Fruit fly (Drosophila melanogaster) whole organism, prepupa: Measurements from ENCODE around the gene FeCH.

ENCODE experiments used
- CG1621 ChIP-seq: fragments of 200-800 bp; sonication (Bioruptor generic); optimal IDR thresholded peaks from 3 replicates; lab custom pipeline; 2018; ENCODE audit warnings: missing biosample characterization, mild to moderate bottlenecking, missing genetic modification characterization
- CG16779 ChIP-seq: fragments of 200-800 bp; sonication (Bioruptor generic); optimal IDR thresholded peaks from 3 replicates; lab custom pipeline; 2017; ENCODE audit warnings: missing biosample characterization, mild to moderate bottlenecking, missing genetic modification characterization
- CG6276 ChIP-seq: fragments of 200-800 bp; sonication (Bioruptor generic); optimal IDR thresholded peaks from 2 replicates; lab custom pipeline; 2017; ENCODE audit warnings: missing biosample characterization, mild to moderate bottlenecking, missing genetic modification characterization
- CG6854 ChIP-seq: fragments of 200-800 bp; sonication (Bioruptor generic); optimal IDR thresholded peaks from 2 replicates; lab custom pipeline; 2017; ENCODE audit warnings: missing biosample characterization, mild to moderate bottlenecking, missing genetic modification characterization
- Eip75B ChIP-seq: fragments of 200-800 bp; sonication (Bioruptor generic); optimal IDR thresholded peaks from 3 replicates; lab custom pipeline; 2016; ENCODE audit warnings: missing biosample characterization, missing genetic modification characterization
- Ets96B ChIP-seq: fragments of 200-800 bp; optimal IDR thresholded peaks from 2 replicates; lab custom pipeline; 2019; ENCODE audit warnings: missing biosample characterization, mild to moderate bottlenecking, missing genetic modification characterization, moderate library complexity
- Gug ChIP-seq: fragments of 200-800 bp; sonication (Bioruptor generic); IDR thresholded peaks from 2 replicates; pipeline ENCODE4 v1.3.6; 2022; ENCODE audit warnings: missing biosample characterization, missing genetic modification characterization
- Hr39 ChIP-seq: fragments of 200-800 bp; sonication (Bioruptor generic); optimal IDR thresholded peaks from 2 replicates; lab custom pipeline; 2016; ENCODE audit warnings: missing biosample characterization, missing genetic modification characterization
- Met ChIP-seq: fragments of 200-800 bp; sonication (Bioruptor generic); optimal IDR thresholded peaks from 3 replicates; lab custom pipeline; 2016; ENCODE audit warnings: missing biosample characterization, missing genetic modification characterization
- OdsH ChIP-seq: fragments of 200-800 bp; sonication (Bioruptor generic); optimal IDR thresholded peaks from 3 replicates; lab custom pipeline; 2016; ENCODE audit warnings: missing biosample characterization, missing genetic modification characterization
- Smox ChIP-seq: fragments of 200-800 bp; sonication (Bioruptor generic); optimal IDR thresholded peaks from 3 replicates; lab custom pipeline; 2016; ENCODE audit warnings: missing biosample characterization, missing genetic modification characterization
- achi ChIP-seq: fragments of 200-800 bp; sonication (Bioruptor generic); optimal IDR thresholded peaks from 3 replicates; lab custom pipeline; 2016; ENCODE audit warnings: missing biosample characterization, missing genetic modification characterization
- fd85E ChIP-seq: fragments of 200-800 bp; sonication (Bioruptor generic); optimal IDR thresholded peaks from 3 replicates; lab custom pipeline; 2016; ENCODE audit warnings: missing biosample characterization, missing genetic modification characterization
- fkh ChIP-seq: fragments of 200-800 bp; sonication (Bioruptor generic); optimal IDR thresholded peaks from 3 replicates; lab custom pipeline; 2017; ENCODE audit warnings: missing biosample characterization, mild to moderate bottlenecking, missing genetic modification characterization, moderate library complexity

DNA sequence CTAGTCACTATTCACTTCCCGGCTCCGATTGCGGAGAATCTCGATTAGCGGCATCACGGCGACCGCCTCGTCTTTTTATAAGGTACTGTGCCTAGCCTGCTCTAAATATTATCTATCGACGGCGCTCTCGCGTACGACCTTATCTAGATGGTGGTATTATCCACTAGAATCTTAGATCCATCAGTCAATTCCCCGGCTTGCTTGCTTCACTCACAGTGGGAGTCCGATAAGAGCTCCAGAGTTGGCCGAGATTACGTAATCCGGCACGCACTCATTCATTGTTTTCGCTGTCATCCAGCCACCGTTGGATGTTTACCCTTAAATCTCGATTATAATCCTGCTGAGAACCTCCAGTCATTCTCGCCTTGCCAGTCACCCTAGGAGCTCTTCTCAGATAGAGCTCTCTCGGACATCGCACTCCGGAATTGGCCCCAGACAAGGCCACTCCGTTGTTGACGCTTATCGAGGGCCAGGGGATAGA is 50.5 kb downstream of the FeCH start, which contains the start of gene Smvt:
- TF ChIP-seq Eip75B: no peak
- TF ChIP-seq CG16779 (tag; lab: Kevin White, UChicago): no peak
- TF ChIP-seq CG1621 (tag; lab: Kevin White, UChicago): no peak
- no peak for TF ChIP-seq Hr39
- no peak for TF ChIP-seq CG6854
- peak; percentile 7 for TF ChIP-seq fkh (GFP tag; lab: Kevin White, UChicago)
- TF ChIP-seq OdsH (GFP tag; lab: Kevin White, UChicago): no peak
- TF ChIP-seq Ets96B (tag; lab: Kevin White, UChicago): no peak
- no peak for TF ChIP-seq Met (GFP tag; lab: Kevin White, UChicago)
- TF ChIP-seq Smox (GFP tag; lab: Kevin White, UChicago): no peak
- TF ChIP-seq fd85E (GFP tag; lab: Kevin White, UChicago): no peak
- TF ChIP-seq achi: no peak
- no peak for TF ChIP-seq CG6276 (GFP tag; lab: Kevin White, UChicago)
- TF ChIP-seq Gug (GFP tag; lab: Robert Waterston, UW): no peak
